Worm (Caenorhabditis elegans): ENCODE data around the gene fbxa-218.

ce11 chrIII:12436215-12436614 is at the start of gene fbxa-218:
- TF ChIP-seq ama-1 (optimal IDR thresholded peaks at IDR 0.05) (no peak), ets-7 (tag; optimal IDR thresholded peaks at IDR 0.05) (no peak), flt-1 (GFP tag; IDR thresholded peaks at IDR 0.05) (no peak), B0310.2 (tag; optimal IDR thresholded peaks at IDR 0.05) (no peak), tbx-37 (GFP tag; conservative IDR thresholded peaks at IDR 0.05) (no peak), tra-4 (tag; optimal IDR thresholded peaks at IDR 0.05) (no peak)

Data from whole organism, early embryonic.